Worm (Caenorhabditis elegans): ENCODE measurements around the gene K11D12.8.

Gene K11D12.8

DNA sequence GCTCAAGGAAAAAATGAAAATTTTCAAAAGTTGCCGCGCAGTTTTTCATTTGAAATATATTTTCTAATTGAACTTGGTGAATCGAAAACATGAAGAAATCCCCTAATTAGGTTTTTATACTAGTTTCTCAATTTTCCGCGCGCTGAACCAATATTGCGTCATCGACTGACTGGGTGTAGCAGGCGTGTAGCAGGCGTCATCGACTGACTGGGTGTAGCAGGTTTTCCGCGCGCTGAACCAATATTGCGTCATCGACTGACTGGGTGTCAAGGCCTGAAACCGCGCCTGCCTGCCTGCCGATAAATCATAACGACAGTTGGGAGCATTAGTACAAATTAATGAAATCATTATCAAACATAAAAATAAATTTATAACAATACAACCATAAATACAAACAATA, 17.4 kb downstream of the K11D12.8 start:
- no peak for TF ChIP-seq fkh-4 (tag; optimal IDR thresholded peaks at IDR 0.05; ENCODE audit: borderline replicate concordance)
- no peak for TF ChIP-seq tlp-1 (tag; optimal IDR thresholded peaks at IDR 0.05)
- no peak for TF ChIP-seq unc-130 (tag; optimal IDR thresholded peaks at IDR 0.05)
- no peak for TF ChIP-seq hlh-17 (GFP tag; optimal IDR thresholded peaks at IDR 0.05; ENCODE audit: borderline replicate concordance)

DNA sequence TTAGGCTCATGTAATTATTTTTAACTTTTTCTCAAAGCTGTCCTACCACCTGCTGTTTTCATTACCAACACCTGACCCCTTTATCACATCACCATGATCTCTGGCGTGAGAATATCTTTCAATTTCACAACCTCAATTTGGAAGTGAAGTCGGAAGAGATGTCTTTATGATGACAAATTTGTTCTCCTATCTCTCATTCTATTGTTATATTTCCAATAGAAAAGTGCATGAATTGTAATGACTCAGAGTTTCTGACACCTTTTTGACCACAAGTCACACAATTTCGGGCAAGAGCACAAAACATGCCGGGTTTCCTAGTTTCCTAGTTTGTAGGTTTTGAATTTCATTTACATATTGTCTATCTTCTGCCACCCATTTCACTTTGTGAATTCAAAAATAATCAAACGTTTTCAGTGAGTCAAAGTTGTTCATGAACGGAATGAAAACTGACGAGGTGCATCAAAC, 22.0 kb downstream of the K11D12.8 start, which contains the start of gene srr-4:
TSS of gene srr-4 (plus strand) at position 415 of the 465 bp plus-strand sequence.
- TF ChIP-seq tbx-2 (tag; optimal IDR thresholded peaks at IDR 0.05) = no peak
- no peak for TF ChIP-seq nhr-85 (tag)
- no peak for TF ChIP-seq pag-3 (tag; optimal IDR thresholded peaks at IDR 0.05; ENCODE audit: borderline replicate concordance, insufficient read depth)
- peak; percentile 79 for TF ChIP-seq skn-1 (tag; optimal IDR thresholded peaks at IDR 0.05)
- no peak for TF ChIP-seq nhr-19 (GFP tag; conservative IDR thresholded peaks at IDR 0.05)
- no peak for TF ChIP-seq xbp-1 (tag; optimal IDR thresholded peaks at IDR 0.05)
- no peak for TF ChIP-seq elt-2 (tag; optimal IDR thresholded peaks at IDR 0.05)
- TF ChIP-seq C16A3.4 (tag; optimal IDR thresholded peaks at IDR 0.05) = no peak
- TF ChIP-seq lin-14 (GFP tag; optimal IDR thresholded peaks at IDR 0.05) = no peak
- no peak for TF ChIP-seq snpc-4 (tag; optimal IDR thresholded peaks at IDR 0.05)
- no peak for TF ChIP-seq egl-27 (tag; optimal IDR thresholded peaks at IDR 0.05)
- TF ChIP-seq nhr-90 (tag; optimal IDR thresholded peaks at IDR 0.05; ENCODE audit: poor library complexity) = no peak
- TF ChIP-seq pqm-1 (tag; optimal IDR thresholded peaks at IDR 0.05) = no peak
- no peak for TF ChIP-seq alr-1 (tag; optimal IDR thresholded peaks at IDR 0.05; ENCODE audit: borderline replicate concordance)
- TF ChIP-seq elt-3 (tag; optimal IDR thresholded peaks at IDR 0.05) = no peak
- TF ChIP-seq fkh-8 (tag; optimal IDR thresholded peaks at IDR 0.05) = peak; percentile 13
- TF ChIP-seq nhr-71 (tag; optimal IDR thresholded peaks at IDR 0.05) = peak; percentile 20

DNA sequence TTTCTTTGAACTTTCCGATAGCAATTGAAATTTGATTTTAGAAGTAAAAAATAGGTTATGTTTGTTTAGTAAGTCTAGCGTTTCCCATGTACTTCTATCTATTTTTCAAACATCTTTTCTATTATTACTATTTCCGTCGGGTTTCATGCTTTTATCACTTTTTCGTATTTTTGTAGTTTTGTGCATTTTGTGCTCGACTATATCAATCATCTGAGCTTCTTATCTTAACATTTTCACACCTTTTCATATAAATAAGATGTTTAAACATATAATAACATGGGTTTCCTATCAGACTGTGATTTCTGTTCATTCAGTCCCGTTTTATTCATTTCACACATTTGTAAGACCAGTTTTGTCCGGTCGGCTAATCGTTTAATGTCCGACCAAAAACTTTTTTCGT, 22.7 kb downstream of the K11D12.8 start:
- TF ChIP-seq unc-130 (tag; optimal IDR thresholded peaks at IDR 0.05) (no peak), mab-9 (GFP tag; IDR thresholded peaks at IDR 0.05) (no peak), nhr-71 (tag; optimal IDR thresholded peaks at IDR 0.05) (peak; percentile 3), lin-35 (GFP tag; optimal IDR thresholded peaks at IDR 0.05) (peak in 1 of 2 experiments; percentile 13), ces-1 (GFP tag; optimal IDR thresholded peaks at IDR 0.05) (no peak), nhr-20 (tag; optimal IDR thresholded peaks at IDR 0.05) (peak; percentile 10), fkh-8 (tag; optimal IDR thresholded peaks at IDR 0.05) (no peak), elt-2 (tag; optimal IDR thresholded peaks at IDR 0.05) (peak; percentile 92), tlp-1 (tag; optimal IDR thresholded peaks at IDR 0.05) (peak; percentile 66), fkh-10 (GFP tag; optimal IDR thresholded peaks at IDR 0.05) (no peak), lir-3 (tag; optimal IDR thresholded peaks at IDR 0.05; ENCODE audit: poor library complexity) (no peak), nhr-90 (tag; optimal IDR thresholded peaks at IDR 0.05; ENCODE audit: poor library complexity) (peak; percentile 35), jun-1 (tag; optimal IDR thresholded peaks at IDR 0.05) (peak; percentile 20)

DNA sequence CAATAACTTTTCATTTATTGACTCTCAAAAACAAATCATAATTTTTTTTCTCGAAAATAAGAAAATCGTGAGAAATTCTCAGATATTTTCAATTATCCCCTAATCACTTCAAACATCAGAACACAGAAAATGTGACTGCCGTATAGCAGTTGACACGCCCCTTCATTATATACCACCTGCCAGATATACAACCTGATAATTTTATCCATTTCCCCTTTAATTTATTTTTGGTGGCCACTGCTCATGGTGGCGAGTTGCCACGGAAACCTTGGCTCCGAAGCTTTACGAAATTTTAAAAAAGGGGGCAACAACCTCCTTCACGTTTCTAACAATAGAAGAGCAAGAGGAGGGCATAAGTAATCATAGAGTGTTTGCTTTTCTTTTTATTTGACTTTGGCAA, 24.1 kb downstream of the K11D12.8 start:
- TF ChIP-seq nhr-237 (tag; optimal IDR thresholded peaks at IDR 0.05) (peak; percentile 45), lin-15B (tag; optimal IDR thresholded peaks at IDR 0.05) (no peak), pqm-1 (tag; optimal IDR thresholded peaks at IDR 0.05) (no peak), fkh-8 (tag; optimal IDR thresholded peaks at IDR 0.05) (peak; percentile 77), nhr-71 (tag; optimal IDR thresholded peaks at IDR 0.05) (peak; percentile 61), isw-1 (GFP tag; IDR thresholded peaks at IDR 0.05) (no peak)

DNA sequence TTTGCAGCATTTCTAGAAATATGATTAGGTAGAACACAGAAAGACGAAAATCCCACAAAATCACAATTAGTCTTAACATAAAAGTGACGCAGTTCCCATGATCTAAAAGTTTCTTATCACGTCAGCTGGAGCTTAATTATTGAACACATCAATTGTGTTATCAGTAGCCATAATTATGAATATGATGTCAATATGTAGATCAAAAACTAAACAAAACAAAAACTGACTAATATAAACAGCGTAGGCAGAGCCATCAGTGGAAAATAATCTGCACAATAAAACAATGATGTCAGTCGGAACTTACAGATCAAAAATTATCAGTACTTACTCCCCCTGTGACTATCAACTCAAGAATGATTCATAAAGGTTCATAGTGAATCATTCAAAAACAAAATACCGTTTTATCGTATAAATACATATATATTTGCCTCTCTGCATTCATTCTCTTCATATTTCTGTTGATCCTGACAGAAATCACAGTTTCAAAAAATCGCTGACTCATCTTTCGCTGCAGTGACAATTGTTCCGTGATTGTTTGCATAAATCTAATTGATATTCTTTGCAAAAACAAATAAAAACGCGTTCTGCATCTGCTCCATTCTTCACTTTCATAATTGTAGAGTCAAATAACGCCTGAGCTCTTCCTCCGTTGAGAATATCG, 28.5 kb downstream of the K11D12.8 start, which contains the start of gene srr-6:
TSS of gene srr-6 (plus strand) at position 611 of the 661 bp plus-strand sequence.
- peak; percentile 47 for TF ChIP-seq elt-2 (tag; optimal IDR thresholded peaks at IDR 0.05)
- TF ChIP-seq lsy-2 (tag; optimal IDR thresholded peaks at IDR 0.05) = no peak
- TF ChIP-seq nhr-237 (tag; optimal IDR thresholded peaks at IDR 0.05) = no peak

All from whole organism, L1 larva.